Worm (Caenorhabditis elegans) whole organism, L4 larva: ENCODE data around the gene C37C3.12.
A peak's percentile ranks its signal among the peaks of the same experiment; 100 is the strongest.

Experiments
- F37D6.2 ChIP-seq: sonication (generic microtip); optimal IDR thresholded peaks from 2 replicates; lab custom pipeline; 2016; ENCODE audit warnings: mild to moderate bottlenecking, missing genetic modification characterization, missing compliant biosample characterization
- F49E8.2 ChIP-seq: sonication (generic microtip); optimal IDR thresholded peaks from 2 replicates; lab custom pipeline; 2016; ENCODE audit warnings: missing compliant biosample characterization, mild to moderate bottlenecking, missing genetic modification characterization, borderline replicate concordance
- R02D3.7 ChIP-seq: fragments of 150-350 bp; sonication (generic microtip); optimal IDR thresholded peaks from 3 replicates; lab custom pipeline; 2014; ENCODE audit warnings: missing biosample characterization, missing genetic modification characterization
- Y5F2A.4 ChIP-seq: fragments of 200-800 bp; sonication (Bioruptor generic); optimal IDR thresholded peaks from 2 replicates; lab custom pipeline; 2018; ENCODE audit warnings: mild to moderate bottlenecking, missing genetic modification characterization, missing compliant biosample characterization
- ZK546.5 ChIP-seq, 2 experiments: sonication (generic microtip); optimal IDR thresholded peaks; 2 replicates each; lab custom pipeline; 2017; ENCODE audit warnings: missing biosample characterization in 2 of 2, missing genetic modification characterization in 2 of 2
- aha-1 ChIP-seq: fragments of 150-350 bp; peaks from one replicate; lab custom pipeline; 2014; ENCODE audit warnings: missing biosample characterization, missing genetic modification characterization
- ama-1 ChIP-seq: fragments of 150-350 bp; optimal IDR thresholded peaks from 2 replicates; lab custom pipeline; 2014; ENCODE audit warnings: inconsistent platforms, mixed read lengths
- attf-4 ChIP-seq: sonication (generic microtip); optimal IDR thresholded peaks from 3 replicates; lab custom pipeline; 2017; ENCODE audit warnings: missing biosample characterization, missing genetic modification characterization
- ceh-44 ChIP-seq: fragments of 200-800 bp; sonication (Bioruptor generic); IDR thresholded peaks from 2 replicates; pipeline ENCODE4 v1.3.6; 2022; ENCODE audit warnings: missing genetic modification reagents, missing genetic modification characterization, missing compliant biosample characterization
- daf-12 ChIP-seq: fragments of 150-350 bp; optimal IDR thresholded peaks from 2 replicates; lab custom pipeline; 2014; ENCODE audit warnings: missing biosample characterization, missing genetic modification reagents, missing genetic modification characterization
- daf-16 ChIP-seq, 3 experiments: sonication (generic microtip); optimal IDR thresholded peaks; 2 replicates each; lab custom pipeline; 2016 to 2017; ENCODE audit warnings: missing genetic modification characterization in 3 of 3, missing genetic modification reagents in 3 of 3, mild to moderate bottlenecking in 2 of 3, missing compliant biosample characterization in 2 of 3, missing biosample characterization in 1 of 3, moderate library complexity in 1 of 3
- daf-8 ChIP-seq: fragments of 200-800 bp; sonication (Bioruptor generic); IDR thresholded peaks from 2 replicates; pipeline ENCODE4 v1.3.6; 2022; ENCODE audit warnings: missing genetic modification characterization, missing compliant biosample characterization
- dmd-6 ChIP-seq: fragments of 200-800 bp; sonication (Bioruptor generic); IDR thresholded peaks from 2 replicates; pipeline ENCODE4 v1.3.6; 2022; ENCODE audit warnings: missing genetic modification reagents, missing genetic modification characterization, missing compliant biosample characterization
- dmd-8 ChIP-seq: fragments of 200-800 bp; sonication (Bioruptor generic); IDR thresholded peaks from 2 replicates; pipeline ENCODE4 v1.3.6; 2022; ENCODE audit warnings: missing genetic modification characterization, missing compliant biosample characterization
- duxl-1 ChIP-seq: sonication (generic microtip); optimal IDR thresholded peaks from 2 replicates; lab custom pipeline; 2016; ENCODE audit warnings: mild to moderate bottlenecking, missing genetic modification characterization, moderate library complexity, missing compliant biosample characterization; ENCODE audit not compliant: poor library complexity
- dve-1 ChIP-seq: sonication (generic microtip); optimal IDR thresholded peaks from 2 replicates; lab custom pipeline; 2017; ENCODE audit warnings: antibody characterized with exemption, mild to moderate bottlenecking, missing genetic modification characterization, missing compliant biosample characterization; ENCODE audit not compliant: insufficient read depth
- egl-27 ChIP-seq: sonication (generic microtip); optimal IDR thresholded peaks from 3 replicates; lab custom pipeline; 2017; ENCODE audit warnings: missing biosample characterization, missing genetic modification reagents, missing genetic modification characterization
- egl-43 ChIP-seq: fragments of 200-800 bp; sonication (Bioruptor generic); IDR thresholded peaks from 2 replicates; pipeline ENCODE4 v1.3.6; 2022; ENCODE audit warnings: missing genetic modification reagents, missing genetic modification characterization, missing compliant biosample characterization
- fos-1 ChIP-seq: fragments of 150-350 bp; optimal IDR thresholded peaks from 2 replicates; lab custom pipeline; 2014; ENCODE audit warnings: missing biosample characterization, missing genetic modification characterization
- hif-1 ChIP-seq, 2 experiments: sonication (generic microtip); optimal IDR thresholded peaks; 2 replicates each; lab custom pipeline; 2016 to 2017; ENCODE audit warnings: missing compliant biosample characterization in 2 of 2, missing genetic modification characterization in 2 of 2, missing genetic modification reagents in 2 of 2, missing genotype in 2 of 2, mild to moderate bottlenecking in 1 of 2
- hlh-11 ChIP-seq: fragments of 200-800 bp; sonication (Bioruptor generic); optimal IDR thresholded peaks from 2 replicates; lab custom pipeline; 2018; ENCODE audit warnings: mild to moderate bottlenecking, missing genetic modification characterization, missing compliant biosample characterization
- hlh-30 ChIP-seq: sonication (generic microtip); optimal IDR thresholded peaks from 2 replicates; lab custom pipeline; 2017; ENCODE audit warnings: antibody characterized with exemption, mild to moderate bottlenecking, missing genetic modification characterization, missing compliant biosample characterization; ENCODE audit not compliant: insufficient read depth
- hmg-1.1 ChIP-seq: fragments of 200-800 bp; sonication (Bioruptor generic); IDR thresholded peaks from 2 replicates; pipeline ENCODE4 v1.3.6; 2022; ENCODE audit warnings: missing genetic modification reagents, missing genetic modification characterization, missing compliant biosample characterization
- lin-13 ChIP-seq: fragments of 150-350 bp; optimal IDR thresholded peaks from 2 replicates; lab custom pipeline; 2014; ENCODE audit warnings: missing biosample characterization, missing genetic modification reagents, missing genetic modification characterization
- lin-29 ChIP-seq: fragments of 200-800 bp; sonication (Bioruptor generic); IDR thresholded peaks from 2 replicates; pipeline ENCODE4 v1.3.6; 2022; ENCODE audit warnings: missing genetic modification reagents, missing genetic modification characterization, missing compliant biosample characterization
- madf-9 ChIP-seq: fragments of 200-800 bp; sonication (Bioruptor generic); conservative IDR thresholded peaks from 2 replicates; pipeline ENCODE4 v1.3.6; 2022; ENCODE audit warnings: missing genetic modification reagents, missing genetic modification characterization, missing compliant biosample characterization
- mdl-1 ChIP-seq, 2 experiments: fragments of 150-350 bp in 1 of 2; sonication (generic microtip) in 1 of 2; optimal IDR thresholded peaks; 2 replicates each; lab custom pipeline; 2014 to 2017; ENCODE audit warnings: missing biosample characterization in 2 of 2, missing genetic modification characterization in 2 of 2
- mdt-29 ChIP-seq: fragments of 200-800 bp; sonication (Bioruptor generic); IDR thresholded peaks from 2 replicates; pipeline ENCODE4 v1.3.6; 2022; ENCODE audit warnings: missing genetic modification reagents, missing genetic modification characterization, missing compliant biosample characterization
- mep-1 ChIP-seq: fragments of 150-350 bp; sonication (generic microtip); optimal IDR thresholded peaks from 3 replicates; lab custom pipeline; 2014; ENCODE audit warnings: missing biosample characterization, missing genetic modification characterization
- mxl-3 ChIP-seq: fragments of 200-800 bp; sonication (Bioruptor generic); optimal IDR thresholded peaks from 2 replicates; lab custom pipeline; 2018; ENCODE audit warnings: mild to moderate bottlenecking, missing genetic modification characterization, missing compliant biosample characterization
- nhr-10 ChIP-seq: fragments of 150-350 bp; optimal IDR thresholded peaks from 2 replicates; lab custom pipeline; 2014; ENCODE audit warnings: missing biosample characterization, missing genetic modification characterization
- nhr-28 ChIP-seq: fragments of 150-350 bp; optimal IDR thresholded peaks from 2 replicates; lab custom pipeline; 2014; ENCODE audit warnings: missing biosample characterization, missing genetic modification characterization
- nhr-42 ChIP-seq: fragments of 200-800 bp; sonication (Bioruptor generic); IDR thresholded peaks from 2 replicates; pipeline ENCODE4 v1.3.6; 2022; ENCODE audit warnings: missing genetic modification characterization, missing compliant biosample characterization
- nhr-48 ChIP-seq: sonication (generic microtip); optimal IDR thresholded peaks from 2 replicates; lab custom pipeline; 2016; ENCODE audit warnings: mild to moderate bottlenecking, missing genetic modification characterization, missing compliant biosample characterization
- nhr-76 ChIP-seq: fragments of 150-350 bp; optimal IDR thresholded peaks from 2 replicates; lab custom pipeline; 2014; ENCODE audit warnings: missing biosample characterization, missing genetic modification characterization
- php-3 ChIP-seq: fragments of 200-800 bp; sonication (Bioruptor generic); IDR thresholded peaks from 2 replicates; pipeline ENCODE4 v1.3.6; 2022; ENCODE audit warnings: missing genetic modification reagents, missing genetic modification characterization, missing compliant biosample characterization
- saeg-2 ChIP-seq: fragments of 200-800 bp; sonication (Bioruptor generic); IDR thresholded peaks from 2 replicates; pipeline ENCODE4 v1.3.6; 2022; ENCODE audit warnings: missing genetic modification reagents, missing genetic modification characterization, missing compliant biosample characterization
- skn-1 ChIP-seq: fragments of 150-350 bp; optimal IDR thresholded peaks from 2 replicates; lab custom pipeline; 2014; ENCODE audit warnings: missing biosample characterization, missing genetic modification characterization
- snpc-1.2 ChIP-seq: fragments of 200-800 bp; sonication (Bioruptor generic); IDR thresholded peaks from 2 replicates; pipeline ENCODE4 v1.3.6; 2022; ENCODE audit warnings: missing genetic modification reagents, missing genetic modification characterization, missing compliant biosample characterization
- snpc-4 ChIP-seq: fragments of 150-350 bp; optimal IDR thresholded peaks from 2 replicates; lab custom pipeline; 2014; ENCODE audit warnings: missing biosample characterization, missing genetic modification characterization
- spr-1 ChIP-seq: sonication (generic microtip); optimal IDR thresholded peaks from 2 replicates; lab custom pipeline; 2016; ENCODE audit warnings: mild to moderate bottlenecking, missing genetic modification characterization, missing compliant biosample characterization
- tra-1 ChIP-seq: fragments of 200-800 bp; sonication (Bioruptor generic); IDR thresholded peaks from 2 replicates; pipeline ENCODE4 v1.3.6; 2022; ENCODE audit warnings: missing genetic modification reagents, missing genetic modification characterization, missing compliant biosample characterization
- unc-130 ChIP-seq: sonication (generic microtip); optimal IDR thresholded peaks from 2 replicates; lab custom pipeline; 2016; ENCODE audit warnings: missing genetic modification reagents, missing genetic modification characterization, missing compliant biosample characterization
- unc-39 ChIP-seq: sonication (generic microtip); optimal IDR thresholded peaks from 2 replicates; lab custom pipeline; 2017; ENCODE audit warnings: missing biosample characterization, missing genetic modification characterization
- vab-7 ChIP-seq: fragments of 200-800 bp; sonication (Bioruptor generic); IDR thresholded peaks from 2 replicates; pipeline ENCODE4 v1.3.6; 2022; ENCODE audit warnings: missing genetic modification reagents, missing genetic modification characterization, missing compliant biosample characterization
- zag-1 ChIP-seq: fragments of 150-350 bp; optimal IDR thresholded peaks from 2 replicates; lab custom pipeline; 2014; ENCODE audit warnings: missing biosample characterization, missing genetic modification characterization
- zip-11 ChIP-seq: fragments of 200-800 bp; sonication (Bioruptor generic); IDR thresholded peaks from 2 replicates; pipeline ENCODE4 v1.3.6; 2022; ENCODE audit warnings: missing genetic modification characterization, missing compliant biosample characterization
- ztf-11 ChIP-seq: fragments of 150-350 bp; optimal IDR thresholded peaks from 2 replicates; lab custom pipeline; 2014; ENCODE audit warnings: missing biosample characterization, missing genetic modification characterization

C37C3.12 gene

DNA sequence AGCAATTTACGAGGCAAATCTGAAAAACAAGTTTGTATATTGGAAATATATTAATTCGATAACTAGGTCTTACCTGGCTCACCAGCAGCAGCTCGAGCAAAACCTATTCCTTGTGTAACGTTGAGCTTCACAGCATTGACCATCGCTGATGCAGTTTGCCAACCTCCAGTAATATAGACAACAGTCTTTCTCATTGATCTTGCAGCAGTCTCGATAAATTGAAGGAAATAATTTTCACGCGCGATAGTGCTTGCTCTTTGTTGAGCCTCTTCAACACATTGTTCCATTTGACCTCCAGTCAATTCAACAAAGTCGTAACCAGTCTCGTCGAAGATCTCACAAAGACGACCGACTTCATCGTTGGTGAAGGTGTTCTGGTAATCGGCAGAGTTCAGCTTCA lies 28.8 kb downstream of the C37C3.12 start:
- TF ChIP-seq aha-1 (tag; lab: Kevin White, UChicago) (peak; percentile 97), nhr-10 (tag; lab: Kevin White, UChicago) (no peak)

DNA sequence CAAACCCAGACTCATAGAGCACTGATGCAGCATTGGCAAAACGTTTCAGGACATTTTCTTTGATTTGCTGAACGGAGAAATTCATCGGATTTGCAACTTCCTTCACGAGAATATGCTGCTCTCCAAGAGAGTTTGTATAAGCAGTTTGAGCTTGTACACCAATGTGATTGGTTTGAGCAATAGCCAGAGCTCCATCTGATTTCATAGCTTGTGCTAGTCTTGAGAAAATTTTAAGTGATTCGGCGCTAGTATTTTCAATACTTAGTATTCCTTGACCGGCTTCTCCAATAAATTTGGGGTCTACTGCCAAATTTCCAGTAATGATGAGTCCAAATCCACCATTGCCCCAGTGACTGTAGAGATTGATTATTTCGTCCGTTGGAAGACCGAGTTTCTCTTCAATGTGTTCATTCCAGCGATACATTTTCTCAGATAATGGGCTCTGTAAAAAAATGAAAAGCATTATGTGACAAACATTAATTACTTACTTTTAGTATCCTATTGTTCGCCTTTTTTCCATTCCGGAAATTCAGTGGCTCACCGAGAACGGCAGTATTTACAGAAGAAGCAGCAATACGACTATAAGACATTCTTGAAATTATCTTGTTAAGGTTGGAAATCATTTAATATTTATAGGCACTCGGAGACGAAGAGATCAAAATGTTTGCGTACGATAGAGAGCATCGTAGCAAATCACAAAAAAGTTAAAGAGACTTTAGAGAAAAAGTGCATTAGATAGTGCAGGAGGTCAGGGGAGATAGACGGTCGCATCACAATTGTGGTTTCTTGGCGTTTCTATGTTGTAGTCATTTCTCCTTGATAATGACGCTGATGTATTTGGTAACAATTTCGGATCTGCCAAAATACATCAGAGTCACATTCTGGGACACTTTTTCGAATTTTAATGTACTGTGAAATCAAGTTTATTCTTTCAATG lies 29.8 kb downstream of the C37C3.12 start, which contains the start of gene ZK742.3:
Gene ZK742.3 (minus strand): TSS at position 593 of the 937 bp plus-strand sequence.
- TF ChIP-seq tra-1 (GFP tag; lab: Robert Waterston, UW) (no peak), nhr-76 (tag; lab: Kevin White, UChicago) (no peak), egl-27 (tag; lab: Kevin White, UChicago) (no peak), unc-39 (tag; lab: Kevin White, UChicago) (no peak), ZK546.5 (tag; optimal IDR thresholded peaks at IDR 0.05; lab: Kevin White, UChicago) (no peak), egl-43 (no peak), zag-1 (no peak), dve-1 (tag; lab: Kevin White, UChicago) (peak; percentile 57), attf-4 (tag; lab: Kevin White, UChicago) (no peak), mep-1 (tag; lab: Kevin White, UChicago) (peak; percentile 7), hmg-1.1 (GFP tag; lab: Robert Waterston, UW) (no peak), spr-1 (tag; lab: Kevin White, UChicago) (no peak), F37D6.2 (tag; lab: Kevin White, UChicago) (no peak), hlh-30 (tag; lab: Kevin White, UChicago) (peak; percentile 9), dmd-8 (GFP tag; lab: Robert Waterston, UW) (no peak), dmd-6 (GFP tag; lab: Robert Waterston, UW) (peak; percentile 71), zip-11 (GFP tag; lab: Robert Waterston, UW) (no peak), duxl-1 (tag; lab: Kevin White, UChicago) (no peak), snpc-1.2 (GFP tag; lab: Robert Waterston, UW) (no peak), nhr-48 (tag; lab: Kevin White, UChicago) (no peak), nhr-28 (tag; lab: Kevin White, UChicago) (peak; percentile 98), mxl-3 (GFP tag; lab: Kevin White, UChicago) (no peak), ztf-11 (no peak), Y5F2A.4 (GFP tag; lab: Kevin White, UChicago) (no peak), ama-1 (lab: Kevin White, UChicago) (no peak), skn-1 (tag; lab: Kevin White, UChicago) (no peak), saeg-2 (GFP tag; lab: Robert Waterston, UW) (no peak), nhr-42 (GFP tag; lab: Robert Waterston, UW) (no peak), vab-7 (GFP tag; lab: Robert Waterston, UW) (no peak), daf-8 (GFP tag; lab: Robert Waterston, UW) (no peak), daf-16 (GFP tag; optimal IDR thresholded peaks at IDR 0.05; lab: Kevin White, UChicago) (no peak), daf-16 (tag; optimal IDR thresholded peaks at IDR 0.05; lab: Kevin White, UChicago) (peak; percentile 40), hlh-11 (tag; lab: Kevin White, UChicago) (peak; percentile 39), fos-1 (tag; lab: Kevin White, UChicago) (no peak), lin-29 (GFP tag; lab: Robert Waterston, UW) (no peak), mdt-29 (GFP tag; lab: Robert Waterston, UW) (no peak), lin-13 (no peak), hif-1 (tag; optimal IDR thresholded peaks at IDR 0.05; lab: Kevin White, UChicago) (no peak), madf-9 (no peak), R02D3.7 (tag; lab: Kevin White, UChicago) (no peak), ceh-44 (GFP tag; lab: Robert Waterston, UW) (no peak), daf-12 (no peak), snpc-4 (no peak), unc-130 (GFP tag; lab: Kevin White, UChicago) (no peak), mdl-1 (tag; optimal IDR thresholded peaks at IDR 0.05; lab: Kevin White, UChicago) (no peak), aha-1 (tag; lab: Kevin White, UChicago) (peak; percentile 95), php-3 (GFP tag; lab: Robert Waterston, UW) (0 out of 2 replicates have a peak, but pooled peaks have one; percentile 9), F49E8.2 (tag; lab: Kevin White, UChicago) (no peak)
